Fruit fly (Drosophila melanogaster): ENCODE results near the gene mtm.

mtm gene

dm6 chr2L:6048542-6048941 lies 11.7 kb upstream of the mtm start, which contains the start of the genes CG34179 and slmo:
CG34179 (minus strand) TSS chr2L:6048706.
slmo (minus strand) TSS chr2L:6048706.
- TF ChIP-seq EcR (GFP tag; optimal IDR thresholded peaks at IDR 0.05) (no peak), CG8478 (optimal IDR thresholded peaks at IDR 0.05) (no peak), usp (GFP tag; optimal IDR thresholded peaks at IDR 0.05) (no peak), pan (optimal IDR thresholded peaks at IDR 0.05) (no peak), psq (optimal IDR thresholded peaks at IDR 0.05) (no peak), Dll (optimal IDR thresholded peaks at IDR 0.05) (no peak)

dm6 chr2L:6047528-6048160 lies 10.8 kb upstream of the mtm start, which contains the start of gene IPIP:
IPIP (plus strand) TSS chr2L:6048002.
- TF ChIP-seq psq (optimal IDR thresholded peaks at IDR 0.05): no peak
- no peak for TF ChIP-seq Dll (optimal IDR thresholded peaks at IDR 0.05)
- TF ChIP-seq CG8478 (optimal IDR thresholded peaks at IDR 0.05): no peak

DNA sequence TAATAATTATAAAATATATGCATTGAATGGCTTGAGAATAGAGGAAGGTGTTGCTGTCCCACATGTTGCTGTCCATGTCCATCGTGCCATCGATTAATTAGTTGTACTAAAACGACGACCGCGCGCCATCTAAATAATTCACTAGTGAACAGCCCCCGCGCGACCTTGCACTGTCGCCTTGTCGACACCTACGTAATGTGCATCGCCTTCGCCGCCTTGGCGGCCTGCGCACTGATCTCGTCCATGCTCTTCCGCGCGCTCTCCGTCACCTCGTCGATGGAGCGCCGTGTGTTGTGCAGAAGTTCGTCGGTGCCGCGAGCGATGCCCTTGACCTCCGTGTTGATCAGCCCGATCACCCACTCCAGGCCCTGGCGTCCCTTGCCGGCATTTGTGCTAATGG lies 10.1 kb upstream of the mtm start:
- no peak for TF ChIP-seq Dll (optimal IDR thresholded peaks at IDR 0.05)
- no peak for TF ChIP-seq usp (GFP tag; optimal IDR thresholded peaks at IDR 0.05)
- no peak for TF ChIP-seq psq (optimal IDR thresholded peaks at IDR 0.05)
- TF ChIP-seq EcR (GFP tag; optimal IDR thresholded peaks at IDR 0.05): no peak
- no peak for TF ChIP-seq pan (optimal IDR thresholded peaks at IDR 0.05)
- no peak for TF ChIP-seq CG8478 (optimal IDR thresholded peaks at IDR 0.05)

dm6 chr2L:6045972-6046718 lies 9.3 kb upstream of the mtm start, which contains the start of gene Pfas:
Pfas (minus strand) TSS chr2L:6046050.
- no peak for TF ChIP-seq Dll (optimal IDR thresholded peaks at IDR 0.05)
- no peak for TF ChIP-seq usp (GFP tag; optimal IDR thresholded peaks at IDR 0.05)
- no peak for TF ChIP-seq EcR (GFP tag; optimal IDR thresholded peaks at IDR 0.05)
- TF ChIP-seq CG8478 (optimal IDR thresholded peaks at IDR 0.05): no peak
- no peak for TF ChIP-seq psq (optimal IDR thresholded peaks at IDR 0.05)

DNA sequence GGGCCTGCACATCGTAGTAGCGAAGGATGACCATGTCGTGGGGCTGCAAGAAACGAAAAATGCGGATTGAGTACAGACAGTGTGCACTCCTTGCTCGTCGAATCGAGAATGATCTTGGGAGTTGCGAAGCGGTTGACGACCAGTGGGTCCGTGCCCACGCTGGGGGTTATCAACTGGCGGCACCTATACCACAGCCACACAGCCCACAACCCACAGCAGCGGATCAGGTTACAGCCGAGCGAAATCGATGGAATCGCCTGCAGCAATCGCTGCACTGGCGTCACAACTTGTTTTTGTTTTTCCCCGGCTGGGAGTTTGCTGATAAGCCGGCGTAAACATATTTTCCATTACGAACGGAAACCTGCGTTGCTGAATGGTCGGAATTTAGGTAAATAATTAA lies 8.7 kb upstream of the mtm start:
- no peak for TF ChIP-seq EcR (GFP tag; optimal IDR thresholded peaks at IDR 0.05)
- no peak for TF ChIP-seq CG8478 (optimal IDR thresholded peaks at IDR 0.05)
- no peak for TF ChIP-seq usp (GFP tag; optimal IDR thresholded peaks at IDR 0.05)
- TF ChIP-seq psq (optimal IDR thresholded peaks at IDR 0.05): no peak
- no peak for TF ChIP-seq Dll (optimal IDR thresholded peaks at IDR 0.05)
- TF ChIP-seq pan (optimal IDR thresholded peaks at IDR 0.05): no peak

DNA sequence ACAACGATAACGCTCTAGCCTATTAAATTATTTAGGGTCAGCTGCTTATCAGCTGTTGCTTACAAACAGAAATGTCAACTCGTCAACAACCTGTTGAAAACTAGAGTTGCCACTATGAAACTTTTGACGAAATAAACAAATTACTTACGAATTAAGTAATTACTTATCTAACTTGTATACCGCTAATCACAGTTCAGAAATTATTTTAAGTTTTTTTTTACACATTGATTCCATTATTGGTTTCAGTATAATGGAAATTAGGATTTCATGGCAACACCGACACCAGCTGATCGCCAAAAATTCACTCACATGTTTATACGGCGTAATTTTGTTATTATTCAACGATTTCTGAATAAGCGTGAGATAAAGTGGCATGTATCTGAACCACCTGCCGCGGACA lies 1.0 kb upstream of the mtm start, which contains the start of the genes CG9117 and CG31643:
Gene CG9117, minus strand, starts transcription at position 73 of the 400 bp plus-strand sequence.
Gene CG31643, plus strand, starts transcription at position 288 of the 400 bp plus-strand sequence.
- TF ChIP-seq CG8478 (optimal IDR thresholded peaks at IDR 0.05) (no peak), EcR (GFP tag; optimal IDR thresholded peaks at IDR 0.05) (no peak), psq (optimal IDR thresholded peaks at IDR 0.05) (no peak)

DNA sequence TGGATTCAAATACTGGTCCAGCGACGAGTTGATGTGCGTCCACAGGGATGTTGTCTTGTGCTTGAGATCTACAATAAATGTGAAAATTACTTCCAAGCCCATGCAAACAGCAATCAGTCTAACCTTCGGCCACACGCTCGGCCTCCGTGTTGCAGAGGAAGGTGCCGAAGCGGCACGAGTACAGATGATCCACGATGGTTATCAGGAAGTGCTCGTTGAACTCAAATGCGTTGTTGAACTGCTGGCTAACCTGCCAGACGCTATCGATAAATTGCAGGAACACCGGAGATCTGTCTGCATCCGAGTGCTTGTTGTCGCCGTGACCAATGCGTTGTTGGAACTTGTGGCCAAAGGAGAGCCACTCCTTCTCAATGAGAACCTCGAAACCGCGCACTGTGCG lies 1.7 kb downstream of the mtm start:
- no peak for TF ChIP-seq EcR (GFP tag; optimal IDR thresholded peaks at IDR 0.05)

dm6 chr2L:6034344-6034743 lies 2.5 kb downstream of the mtm start, which contains the start of gene CG9109:
CG9109 (minus strand) TSS chr2L:6034423.
- no peak for TF ChIP-seq pan (optimal IDR thresholded peaks at IDR 0.05)

DNA sequence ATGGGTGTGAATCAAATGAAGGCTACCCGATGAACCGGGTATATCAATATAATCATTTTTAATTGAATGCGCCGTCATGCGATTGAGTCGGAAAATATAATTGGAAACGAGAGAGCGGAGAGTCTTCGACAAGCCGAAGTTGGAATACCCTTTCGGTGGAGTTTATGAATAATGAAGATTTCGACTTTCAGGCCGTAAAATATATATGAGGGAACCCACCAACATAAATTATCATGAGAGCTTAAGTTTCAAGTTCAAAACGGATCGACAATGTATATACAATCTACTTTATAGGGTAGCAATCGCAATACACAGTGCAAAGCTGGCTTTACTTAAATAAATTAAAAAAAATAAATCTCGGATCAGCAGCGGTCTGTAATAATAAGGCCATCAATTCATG lies 5.0 kb downstream of the mtm start:
- no peak for TF ChIP-seq Dll (optimal IDR thresholded peaks at IDR 0.05)
- TF ChIP-seq psq (optimal IDR thresholded peaks at IDR 0.05): no peak
- no peak for TF ChIP-seq CG8478 (optimal IDR thresholded peaks at IDR 0.05)
- TF ChIP-seq pan (optimal IDR thresholded peaks at IDR 0.05): no peak
- TF ChIP-seq EcR (GFP tag; optimal IDR thresholded peaks at IDR 0.05): no peak
- no peak for TF ChIP-seq usp (GFP tag; optimal IDR thresholded peaks at IDR 0.05)

DNA sequence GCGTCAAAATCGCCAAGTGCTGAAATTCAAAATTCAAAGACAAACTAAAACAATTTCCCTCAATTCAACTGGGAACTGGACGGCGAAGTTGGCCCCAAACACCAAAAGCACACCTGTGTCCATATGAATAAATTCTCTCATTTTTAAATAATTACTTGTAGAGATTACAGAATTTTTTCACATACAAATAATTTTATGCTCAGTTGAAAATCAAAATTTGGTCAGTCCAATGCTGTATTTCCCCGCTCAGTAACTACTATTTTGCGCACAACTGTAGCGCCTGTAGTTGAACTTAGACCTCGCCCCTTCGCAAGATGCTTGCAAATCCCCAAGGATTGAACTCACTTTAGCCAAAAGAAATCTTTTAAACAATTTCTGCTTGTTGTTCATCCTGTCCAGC lies 8.1 kb downstream of the mtm start:
- TF ChIP-seq usp (GFP tag; optimal IDR thresholded peaks at IDR 0.05): no peak

dm6 chr2L:6024345-6024907 lies 12.4 kb downstream of the mtm start, which contains the start of gene CG9107:
CG9107 (minus strand) TSS chr2L:6024539.
- TF ChIP-seq psq (optimal IDR thresholded peaks at IDR 0.05) (no peak), EcR (GFP tag; optimal IDR thresholded peaks at IDR 0.05) (no peak), pan (optimal IDR thresholded peaks at IDR 0.05) (no peak), Dll (optimal IDR thresholded peaks at IDR 0.05) (no peak), usp (GFP tag; optimal IDR thresholded peaks at IDR 0.05) (no peak), CG8478 (optimal IDR thresholded peaks at IDR 0.05) (no peak)

DNA sequence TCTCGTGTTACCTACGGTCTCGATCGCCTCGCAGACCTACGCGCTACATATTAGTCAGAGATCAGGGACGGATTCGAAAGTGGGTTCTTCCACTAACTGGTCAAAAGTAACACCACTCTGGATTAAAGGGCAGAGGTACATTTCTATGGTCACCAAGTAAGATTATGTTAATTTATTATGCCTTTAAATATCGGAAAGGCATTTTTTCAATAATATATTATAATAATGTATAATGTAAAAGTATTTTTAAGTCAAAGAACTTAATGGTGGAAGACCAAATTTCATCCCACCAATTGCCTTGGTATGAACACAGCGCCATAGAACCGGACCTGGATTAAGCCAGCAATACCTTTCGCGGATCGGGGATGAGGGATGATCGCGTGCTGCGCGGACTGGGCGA lies 14.0 kb downstream of the mtm start:
- TF ChIP-seq CG8478 (optimal IDR thresholded peaks at IDR 0.05) (no peak), EcR (GFP tag; optimal IDR thresholded peaks at IDR 0.05) (no peak), usp (GFP tag; optimal IDR thresholded peaks at IDR 0.05) (no peak), pan (optimal IDR thresholded peaks at IDR 0.05) (no peak), psq (optimal IDR thresholded peaks at IDR 0.05) (no peak), Dll (optimal IDR thresholded peaks at IDR 0.05) (no peak)

DNA sequence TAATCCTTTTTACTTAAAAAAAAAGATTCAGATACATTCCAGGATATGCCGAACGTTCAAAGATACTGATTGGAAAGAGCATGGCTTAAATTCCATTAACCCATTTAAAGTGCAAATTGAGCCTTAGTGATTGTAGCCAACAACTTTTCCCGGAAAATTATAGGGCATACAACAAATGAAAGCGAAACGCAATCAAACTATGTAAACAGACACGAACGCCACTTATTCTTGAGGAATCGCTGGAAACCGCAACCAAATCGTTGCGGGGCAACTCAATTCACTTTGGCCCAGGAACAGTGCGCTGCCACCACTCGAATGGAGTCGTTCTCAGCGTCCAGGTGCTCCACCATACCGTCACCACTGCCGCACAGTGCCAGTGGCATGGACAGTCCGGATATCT lies 16.3 kb downstream of the mtm start, which contains the start of gene CG13996:
Gene CG13996, plus strand, starts transcription at position 301 of the 400 bp plus-strand sequence.
- TF ChIP-seq pan (optimal IDR thresholded peaks at IDR 0.05): no peak
- no peak for TF ChIP-seq CG8478 (optimal IDR thresholded peaks at IDR 0.05)
- TF ChIP-seq EcR (GFP tag; optimal IDR thresholded peaks at IDR 0.05): no peak
- no peak for TF ChIP-seq psq (optimal IDR thresholded peaks at IDR 0.05)
- no peak for TF ChIP-seq Dll (optimal IDR thresholded peaks at IDR 0.05)
- TF ChIP-seq usp (GFP tag; optimal IDR thresholded peaks at IDR 0.05): no peak
